Worm (Caenorhabditis elegans) whole organism, midembryonic: ENCODE data around the gene srb-6.

Source experiments
- T22C8.4 ChIP-seq: fragments of 200-800 bp; sonication (Bioruptor generic); IDR thresholded peaks from 2 replicates; pipeline ENCODE4 v1.3.6; 2022; ENCODE audit warnings: missing genetic modification characterization, missing compliant biosample characterization
- flt-1 ChIP-seq: fragments of 200-800 bp; sonication (Bioruptor generic); IDR thresholded peaks from 2 replicates; pipeline ENCODE4 v1.3.6; 2022; ENCODE audit warnings: missing genetic modification characterization, missing compliant biosample characterization
- klf-2 ChIP-seq: fragments of 200-800 bp; sonication (Bioruptor generic); conservative IDR thresholded peaks from 2 replicates; pipeline ENCODE4 v1.3.6; 2022; ENCODE audit warnings: missing genetic modification reagents, missing genetic modification characterization, missing compliant biosample characterization
- ztf-23 ChIP-seq: fragments of 200-800 bp; sonication (Bioruptor generic); IDR thresholded peaks from 2 replicates; pipeline ENCODE4 v1.3.6; 2022; ENCODE audit warnings: missing genetic modification reagents, missing genetic modification characterization, missing compliant biosample characterization

DNA sequence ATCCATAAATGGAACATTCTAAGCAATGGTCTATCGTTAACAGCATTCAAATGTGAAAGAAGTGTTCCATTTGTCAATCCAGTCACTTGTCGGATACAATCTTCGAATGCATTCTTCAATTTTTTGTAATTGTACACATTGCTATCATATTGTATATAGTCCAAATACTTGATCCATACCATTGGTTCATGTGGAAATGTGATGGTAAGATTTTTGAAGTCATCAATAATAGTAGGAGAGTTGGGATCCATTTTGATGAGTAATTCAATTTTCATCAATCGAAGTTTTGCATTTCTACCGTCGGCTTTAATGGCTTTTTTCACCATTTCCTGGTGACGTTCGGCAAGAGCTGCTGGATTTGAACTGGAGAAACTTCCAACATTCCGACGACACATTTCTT lies 50.9 kb downstream of the srb-6 start:
- TF ChIP-seq klf-2 (no peak), ztf-23 (GFP tag; lab: Robert Waterston, UW) (no peak), flt-1 (GFP tag; lab: Robert Waterston, UW) (no peak), T22C8.4 (GFP tag; lab: Robert Waterston, UW) (no peak)
